Worm (Caenorhabditis elegans) whole organism, early embryonic: Measurements from ENCODE around the gene dyla-1.

Experiments used
- B0310.2 ChIP-seq: sonication (generic microtip); optimal IDR thresholded peaks from 2 replicates; lab custom pipeline; 2016; ENCODE audit warnings: mild to moderate bottlenecking, missing genetic modification characterization, missing compliant biosample characterization
- F13C5.2 ChIP-seq: sonication (generic microtip); optimal IDR thresholded peaks from 2 replicates; lab custom pipeline; 2017; ENCODE audit warnings: mild to moderate bottlenecking, missing genetic modification characterization, inconsistent platforms, missing compliant biosample characterization
- aly-1 ChIP-seq: sonication (generic microtip); optimal IDR thresholded peaks from 2 replicates; lab custom pipeline; 2016; ENCODE audit warnings: missing genetic modification characterization, missing compliant biosample characterization
- ama-1 ChIP-seq: fragments of 150-350 bp; optimal IDR thresholded peaks from 2 replicates; lab custom pipeline; 2014
- ceh-13 ChIP-seq: fragments of 200-800 bp; sonication (Bioruptor generic); optimal IDR thresholded peaks from 2 replicates; lab custom pipeline; 2018; ENCODE audit warnings: mild to moderate bottlenecking, missing genetic modification characterization, missing compliant biosample characterization
- ceh-36 ChIP-seq: sonication (generic microtip); optimal IDR thresholded peaks from 2 replicates; lab custom pipeline; 2016; ENCODE audit warnings: missing genetic modification characterization, inconsistent platforms, missing compliant biosample characterization
- ets-7 ChIP-seq: sonication (generic microtip); optimal IDR thresholded peaks from 2 replicates; lab custom pipeline; 2016; ENCODE audit warnings: missing genotype, missing genetic modification characterization, missing compliant biosample characterization
- flt-1 ChIP-seq: fragments of 200-800 bp; sonication (Bioruptor generic); IDR thresholded peaks from 2 replicates; pipeline ENCODE4 v1.3.6; 2022; ENCODE audit warnings: missing genetic modification characterization, missing compliant biosample characterization
- hmbx-1 ChIP-seq: sonication (generic microtip); optimal IDR thresholded peaks from 2 replicates; lab custom pipeline; 2016; ENCODE audit warnings: mild to moderate bottlenecking, missing genetic modification characterization, missing compliant biosample characterization
- hmg-4 ChIP-seq: fragments of 200-800 bp; sonication (Bioruptor generic); optimal IDR thresholded peaks from 2 replicates; lab custom pipeline; 2018; ENCODE audit warnings: mild to moderate bottlenecking, missing genetic modification characterization, missing compliant biosample characterization
- hnd-1 ChIP-seq: sonication (generic microtip); optimal IDR thresholded peaks from 2 replicates; lab custom pipeline; 2016; ENCODE audit warnings: missing genetic modification characterization, missing compliant biosample characterization
- pes-1 ChIP-seq: fragments of 200-800 bp; sonication (Bioruptor generic); IDR thresholded peaks from 2 replicates; pipeline ENCODE4 v1.3.6; 2022; ENCODE audit warnings: missing genetic modification reagents, missing genetic modification characterization, missing compliant biosample characterization
- scrt-1 ChIP-seq: fragments of 200-800 bp; sonication (Bioruptor generic); IDR thresholded peaks from 2 replicates; pipeline ENCODE4 v1.3.6; 2022; ENCODE audit warnings: missing genetic modification characterization, missing compliant biosample characterization
- sea-1 ChIP-seq: fragments of 200-800 bp; sonication (Bioruptor generic); conservative IDR thresholded peaks from 2 replicates; pipeline ENCODE4 v1.3.6; 2022; ENCODE audit warnings: missing genetic modification characterization, missing compliant biosample characterization
- tbx-11 ChIP-seq: fragments of 200-800 bp; sonication (Bioruptor generic); IDR thresholded peaks from 2 replicates; pipeline ENCODE4 v1.3.6; 2022; ENCODE audit warnings: missing genetic modification characterization, missing compliant biosample characterization
- tbx-37 ChIP-seq: fragments of 200-800 bp; sonication (Bioruptor generic); conservative IDR thresholded peaks from 2 replicates; pipeline ENCODE4 v1.3.6; 2022; ENCODE audit warnings: missing genetic modification reagents, missing genetic modification characterization, missing compliant biosample characterization
- tra-4 ChIP-seq: sonication (generic microtip); optimal IDR thresholded peaks from 2 replicates; lab custom pipeline; 2017; ENCODE audit warnings: missing genetic modification characterization, missing compliant biosample characterization

dyla-1 gene

DNA sequence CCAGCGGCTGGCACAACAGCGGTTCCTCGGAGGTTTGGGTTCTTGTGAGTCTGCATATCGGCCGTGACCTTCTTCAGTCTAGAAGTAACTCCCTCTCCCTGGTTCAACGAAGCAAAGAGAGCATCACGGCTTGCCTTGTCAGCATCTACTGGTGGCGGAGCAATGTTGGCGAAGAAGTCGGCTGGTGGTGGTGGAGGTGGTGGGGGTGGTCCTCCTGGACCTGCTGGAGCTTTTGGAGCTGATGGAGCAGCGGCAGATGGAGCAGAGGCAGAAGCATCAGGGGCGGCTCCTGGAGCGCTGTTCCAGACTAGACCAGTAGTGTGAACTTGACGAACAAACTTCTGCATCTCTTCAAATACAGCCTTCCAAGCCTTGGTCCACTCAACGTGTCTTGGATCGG is 32.3 kb upstream of the dyla-1 start:
- TF ChIP-seq flt-1 (GFP tag; lab: Robert Waterston, UW) = no peak
- TF ChIP-seq pes-1 (GFP tag; lab: Robert Waterston, UW) = no peak
- no peak for TF ChIP-seq aly-1 (tag; lab: Kevin White, UChicago)
- no peak for TF ChIP-seq sea-1 (GFP tag; lab: Robert Waterston, UW)
- no peak for TF ChIP-seq hnd-1 (tag; lab: Kevin White, UChicago)
- TF ChIP-seq B0310.2 (tag; lab: Kevin White, UChicago) = no peak
- no peak for TF ChIP-seq tbx-11 (GFP tag; lab: Robert Waterston, UW)
- no peak for TF ChIP-seq F13C5.2 (tag; lab: Kevin White, UChicago)
- no peak for TF ChIP-seq hmbx-1 (tag; lab: Kevin White, UChicago)
- no peak for TF ChIP-seq tra-4 (tag; lab: Kevin White, UChicago)
- TF ChIP-seq ceh-36 (tag; lab: Kevin White, UChicago) = no peak
- no peak for TF ChIP-seq tbx-37 (GFP tag; lab: Robert Waterston, UW)
- no peak for TF ChIP-seq hmg-4 (GFP tag; lab: Kevin White, UChicago)

- no peak for TF ChIP-seq aly-1 (tag; lab: Kevin White, UChicago)
- TF ChIP-seq B0310.2 (tag; lab: Kevin White, UChicago) = no peak
- TF ChIP-seq F13C5.2 (tag; lab: Kevin White, UChicago) = no peak
- TF ChIP-seq scrt-1 (GFP tag; lab: Robert Waterston, UW) = no peak
- no peak for TF ChIP-seq hmbx-1 (tag; lab: Kevin White, UChicago)
- TF ChIP-seq ceh-36 (tag; lab: Kevin White, UChicago) = no peak
- no peak for TF ChIP-seq ets-7 (tag; lab: Kevin White, UChicago)
Measured at ce11 chrX:16809689-16810088, 31.1 kb upstream of the dyla-1 start.

DNA sequence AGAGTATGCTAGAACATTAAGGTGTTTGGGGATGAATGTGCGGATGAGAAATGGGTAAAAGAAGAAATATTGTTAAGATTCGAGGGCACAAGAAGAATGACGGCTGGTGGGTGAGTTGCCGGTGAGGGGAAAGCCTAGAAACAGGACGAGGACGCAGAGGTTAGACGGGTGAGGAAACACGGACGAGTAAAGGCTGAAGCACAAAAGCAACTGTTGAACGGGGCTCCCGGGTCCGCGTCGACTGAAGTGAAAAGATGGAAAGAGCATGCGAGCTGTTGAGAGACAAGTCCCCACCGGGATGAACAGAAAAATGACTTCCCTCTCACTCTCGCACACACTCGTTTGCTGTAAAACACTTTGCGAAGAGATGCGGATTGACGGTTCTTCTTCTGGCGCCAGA is 28.9 kb upstream of the dyla-1 start:
- no peak for TF ChIP-seq tbx-37 (GFP tag; lab: Robert Waterston, UW)
- no peak for TF ChIP-seq pes-1 (GFP tag; lab: Robert Waterston, UW)
- no peak for TF ChIP-seq flt-1 (GFP tag; lab: Robert Waterston, UW)
- TF ChIP-seq F13C5.2 (tag; lab: Kevin White, UChicago) = no peak
- no peak for TF ChIP-seq sea-1 (GFP tag; lab: Robert Waterston, UW)
- no peak for TF ChIP-seq ceh-13 (GFP tag; lab: Kevin White, UChicago)

DNA sequence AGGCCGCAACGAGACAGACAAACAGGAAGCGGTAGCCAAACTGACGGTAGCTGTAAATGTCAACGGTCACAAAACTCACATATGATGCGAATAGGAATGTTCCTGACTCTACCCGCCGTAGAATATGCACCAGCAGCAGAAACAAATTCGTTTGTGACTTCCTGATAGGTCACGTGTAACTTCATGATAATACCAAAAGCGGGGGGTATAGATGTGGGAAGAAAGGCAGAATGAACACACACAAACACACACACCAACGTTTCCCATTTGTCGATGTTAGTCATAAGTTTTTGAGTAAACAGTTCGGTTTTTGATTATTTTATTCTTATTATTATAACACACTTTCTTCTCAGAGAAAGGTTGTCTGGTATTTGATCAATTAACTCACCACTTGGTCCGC is 27.7 kb upstream of the dyla-1 start:
- no peak for TF ChIP-seq ceh-36 (tag; lab: Kevin White, UChicago)

ce11 chrX:16813606-16814330 is 27.1 kb upstream of the dyla-1 start, which contains the start of gene cas-1:
TSS of gene cas-1 (minus strand) at chrX:16813656.
- TF ChIP-seq B0310.2 (tag; lab: Kevin White, UChicago) (no peak), ets-7 (tag; lab: Kevin White, UChicago) (peak; percentile 88), tbx-37 (GFP tag; lab: Robert Waterston, UW) (0 out of 2 replicates have a peak, but pooled peaks have one; percentile 9)

DNA sequence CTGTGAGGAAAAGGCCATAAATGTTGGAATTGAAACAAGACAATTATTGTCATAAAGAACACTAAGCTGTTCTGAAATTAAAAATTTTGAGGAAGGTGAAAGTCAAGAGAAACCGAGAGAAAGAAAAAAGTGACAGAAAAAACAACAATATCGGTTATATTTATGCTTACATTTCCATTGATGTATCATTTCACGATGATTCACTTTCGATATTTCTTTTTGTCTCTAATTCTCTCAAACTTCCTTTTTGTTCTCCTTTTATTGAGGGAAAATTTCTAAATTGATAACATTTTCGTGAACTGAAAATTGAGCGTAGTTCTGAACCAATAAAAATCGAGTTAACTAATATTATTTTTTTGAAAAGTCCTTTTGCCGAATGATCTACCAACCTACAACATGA is 25.9 kb upstream of the dyla-1 start:
- TF ChIP-seq tbx-37 (GFP tag; lab: Robert Waterston, UW) (no peak), ceh-36 (tag; lab: Kevin White, UChicago) (no peak)

DNA sequence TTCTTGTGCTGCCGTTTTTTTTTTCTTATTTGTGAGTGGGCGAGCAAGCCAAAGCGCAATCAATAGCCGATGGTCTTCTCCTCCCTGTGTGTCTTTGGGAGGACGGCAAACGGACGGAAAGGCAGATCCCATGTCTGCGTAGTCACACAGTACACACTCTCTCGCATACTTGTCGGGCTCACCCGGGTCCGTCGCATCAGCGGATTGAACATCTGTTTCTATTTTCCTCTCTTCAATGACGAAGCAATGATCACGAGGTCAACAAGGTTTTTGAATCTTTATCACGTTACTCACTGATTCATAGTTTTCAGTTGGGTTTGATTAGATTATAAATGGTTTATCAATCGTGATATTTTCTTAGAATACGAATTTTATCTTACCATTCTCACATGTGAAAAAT is 25.3 kb upstream of the dyla-1 start:
- TF ChIP-seq ama-1 (lab: Kevin White, UChicago) = no peak
- TF ChIP-seq hmg-4 (GFP tag; lab: Kevin White, UChicago) = peak; percentile 44

DNA sequence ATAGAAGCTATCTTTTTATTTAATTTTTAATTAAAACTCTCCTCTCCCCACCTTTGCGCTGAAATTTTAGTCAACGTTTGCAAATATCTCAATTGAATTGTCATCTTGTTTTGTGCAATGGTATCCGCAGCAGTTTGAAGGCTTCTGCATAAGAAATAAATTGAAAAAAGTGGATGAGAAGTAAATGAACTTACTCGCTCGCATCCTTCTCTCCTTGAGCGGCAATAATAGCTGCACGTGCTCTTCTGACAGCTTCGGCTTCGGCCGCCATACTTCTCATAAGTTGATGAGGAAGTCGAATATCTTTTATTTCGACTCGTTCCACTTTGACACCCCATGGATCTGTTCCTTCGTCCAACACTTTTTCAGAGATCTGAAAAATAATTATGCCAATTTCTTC is 24.0 kb upstream of the dyla-1 start:
- TF ChIP-seq ets-7 (tag; lab: Kevin White, UChicago) = no peak

DNA sequence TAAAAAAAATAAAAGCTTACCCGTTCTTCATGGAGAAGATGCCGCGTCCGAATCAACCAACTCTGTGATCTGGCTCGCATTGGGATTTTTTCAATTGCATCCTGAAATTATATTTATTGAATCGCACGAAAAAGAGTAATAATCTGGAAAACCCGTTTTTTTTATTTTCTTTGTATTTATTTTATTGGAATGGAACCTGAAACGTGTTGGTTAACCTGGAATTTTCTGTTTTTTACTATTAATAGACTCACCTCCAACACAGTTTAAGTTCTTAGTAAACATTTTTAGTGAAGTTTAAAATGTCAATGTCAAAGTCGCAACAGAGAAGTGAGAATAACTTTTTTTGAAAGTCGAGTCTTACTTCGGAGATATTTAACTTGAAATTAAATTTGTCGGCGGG is 22.6 kb upstream of the dyla-1 start:
- TF ChIP-seq aly-1 (tag; lab: Kevin White, UChicago) = no peak
- TF ChIP-seq tbx-11 (GFP tag; lab: Robert Waterston, UW) = no peak
- TF ChIP-seq hmbx-1 (tag; lab: Kevin White, UChicago) = no peak
- TF ChIP-seq ceh-13 (GFP tag; lab: Kevin White, UChicago) = no peak
- no peak for TF ChIP-seq tbx-37 (GFP tag; lab: Robert Waterston, UW)
- no peak for TF ChIP-seq ama-1 (lab: Kevin White, UChicago)
- no peak for TF ChIP-seq pes-1 (GFP tag; lab: Robert Waterston, UW)
- TF ChIP-seq flt-1 (GFP tag; lab: Robert Waterston, UW) = no peak
- no peak for TF ChIP-seq ceh-36 (tag; lab: Kevin White, UChicago)
- no peak for TF ChIP-seq hnd-1 (tag; lab: Kevin White, UChicago)
- no peak for TF ChIP-seq B0310.2 (tag; lab: Kevin White, UChicago)
- TF ChIP-seq hmg-4 (GFP tag; lab: Kevin White, UChicago) = no peak
- TF ChIP-seq tra-4 (tag; lab: Kevin White, UChicago) = no peak
